Fruit fly (Drosophila melanogaster): ENCODE results near the gene Ibf2.
A peak's percentile ranks its signal among the peaks of the same experiment; 100 is the strongest.

Gene Ibf2

dm6 chr3R:9245576-9246200 lies 12.6 kb downstream of the Ibf2 start, which contains the start of gene Vps15 (continued):
- peak; percentile 74 for TF ChIP-seq knrl (GFP tag; IDR thresholded peaks at IDR 0.05; ENCODE audit: partially characterized antibody)
- TF ChIP-seq Dll (GFP tag; IDR thresholded peaks at IDR 0.05; ENCODE audit: partially characterized antibody): peak; percentile 97
- peak; percentile 57 for TF ChIP-seq cwo (GFP tag; optimal IDR thresholded peaks at IDR 0.05)
- peak; percentile 43 to 90 for TF ChIP-seq crp (GFP tag; optimal IDR thresholded peaks at IDR 0.05)
- peak; percentile 35 for TF ChIP-seq CG2202 (tag; optimal IDR thresholded peaks at IDR 0.05)
- TF ChIP-seq Eip74EF (GFP tag; optimal IDR thresholded peaks at IDR 0.05): peak in 1 of 2 experiments; percentile 59
- TF ChIP-seq CG4404 (GFP tag; IDR thresholded peaks at IDR 0.05): peak; percentile 43; the same call in 1 of the 2 replicates
- TF ChIP-seq Bdp1 (GFP tag; optimal IDR thresholded peaks at IDR 0.05): peak; percentile 5
- TF ChIP-seq Hr78 (GFP tag; optimal IDR thresholded peaks at IDR 0.05): peak in 1 of 2 experiments; percentile 49
- peak; percentile 54; the same call in 1 of the 3 replicates for TF ChIP-seq CG34422 (GFP tag; IDR thresholded peaks at IDR 0.05)
- peak; percentile 45 for TF ChIP-seq gro (GFP tag; optimal IDR thresholded peaks at IDR 0.05)
- TF ChIP-seq HLHmδ (GFP tag; optimal IDR thresholded peaks at IDR 0.05): no peak
- TF ChIP-seq mam (GFP tag; optimal IDR thresholded peaks at IDR 0.05): peak; percentile 77
- TF ChIP-seq hbn (GFP tag; IDR thresholded peaks at IDR 0.05; ENCODE audit: partially characterized antibody): peak; percentile 91
- TF ChIP-seq CG10979 (tag; optimal IDR thresholded peaks at IDR 0.05): peak; percentile 76
- no peak for TF ChIP-seq CG1832 (GFP tag; optimal IDR thresholded peaks at IDR 0.05)
- peak; percentile 47 for TF ChIP-seq CG13775 (GFP tag; optimal IDR thresholded peaks at IDR 0.05)
- no peak for TF ChIP-seq Hey (tag; optimal IDR thresholded peaks at IDR 0.05)
- TF ChIP-seq ac (GFP tag; optimal IDR thresholded peaks at IDR 0.05): no peak
- TF ChIP-seq CG2875 (GFP tag; optimal IDR thresholded peaks at IDR 0.05): peak; percentile 31
- peak; percentile 71 for TF ChIP-seq Max (GFP tag; optimal IDR thresholded peaks at IDR 0.05)
- TF ChIP-seq chm (GFP tag; IDR thresholded peaks at IDR 0.05): peak; percentile 58; the same call in 1 of the 2 replicates
- TF ChIP-seq HLH54F (GFP tag; optimal IDR thresholded peaks at IDR 0.05): peak; percentile 47
- TF ChIP-seq sd (tag; optimal IDR thresholded peaks at IDR 0.05): peak; percentile 58
- peak; percentile 63 for TF ChIP-seq onecut (GFP tag; IDR thresholded peaks at IDR 0.05)
- no peak for TF ChIP-seq danr (GFP tag; IDR thresholded peaks at IDR 0.05)
- no peak for TF ChIP-seq CG17912 (GFP tag; optimal IDR thresholded peaks at IDR 0.05)
- TF ChIP-seq CG8290 (GFP tag; optimal IDR thresholded peaks at IDR 0.05): peak; percentile 59
- TF ChIP-seq CG8290 (tag; optimal IDR thresholded peaks at IDR 0.05): no peak
- no peak for TF ChIP-seq Nf-YA (GFP tag; IDR thresholded peaks at IDR 0.05)
- peak; percentile 33 for TF ChIP-seq jumu (GFP tag; optimal IDR thresholded peaks at IDR 0.05)
- TF ChIP-seq Lhr (GFP tag; optimal IDR thresholded peaks at IDR 0.05): peak; percentile 19
- TF ChIP-seq CG30403 (GFP tag; optimal IDR thresholded peaks at IDR 0.05): peak; percentile 86
- peak; percentile 74 for TF ChIP-seq CG18476 (GFP tag; optimal IDR thresholded peaks at IDR 0.05)
- TF ChIP-seq CG4820 (GFP tag; optimal IDR thresholded peaks at IDR 0.05): peak; percentile 69
- peak; percentile 5 for TF ChIP-seq Atf3 (GFP tag; optimal IDR thresholded peaks at IDR 0.05)
- TF ChIP-seq CG4424 (GFP tag; optimal IDR thresholded peaks at IDR 0.05): peak; percentile 77
- TF ChIP-seq Dfd (GFP tag; optimal IDR thresholded peaks at IDR 0.05): no peak
- peak; percentile 82 for TF ChIP-seq CG11504 (tag; optimal IDR thresholded peaks at IDR 0.05)
- peak; percentile 43 for TF ChIP-seq CG8281 (tag; optimal IDR thresholded peaks at IDR 0.05)
- 0 out of 3 replicates have a peak, but pooled peaks have one; percentile 5 for TF ChIP-seq CG11456 (GFP tag; IDR thresholded peaks at IDR 0.05)
- TF ChIP-seq CG34224 (GFP tag; IDR thresholded peaks at IDR 0.05; ENCODE audit: partially characterized antibody): peak; percentile 95
- peak; percentile 56 for TF ChIP-seq gcm (GFP tag; optimal IDR thresholded peaks at IDR 0.05)
- peak; percentile 65 for TF ChIP-seq CG12769 (tag; optimal IDR thresholded peaks at IDR 0.05)
- TF ChIP-seq sens (GFP tag): peak; percentile 96
- no peak for TF ChIP-seq aop (GFP tag; IDR thresholded peaks at IDR 0.05)
- no peak for TF ChIP-seq Sin3A (optimal IDR thresholded peaks at IDR 0.05)
- TF ChIP-seq CG4854 (GFP tag; optimal IDR thresholded peaks at IDR 0.05): peak; percentile 62
- peak; percentile 62 for TF ChIP-seq exex (tag; optimal IDR thresholded peaks at IDR 0.05)

All from whole organism, embryonic.